Worm (Caenorhabditis elegans) whole organism, early embryonic: Measurements from ENCODE around the gene R151.8.

Experiments
- B0310.2 ChIP-seq: sonication (generic microtip); optimal IDR thresholded peaks from 2 replicates; lab custom pipeline; 2016; ENCODE audit warnings: mild to moderate bottlenecking, missing genetic modification characterization, missing compliant biosample characterization
- F13C5.2 ChIP-seq: sonication (generic microtip); optimal IDR thresholded peaks from 2 replicates; lab custom pipeline; 2017; ENCODE audit warnings: mild to moderate bottlenecking, missing genetic modification characterization, inconsistent platforms, missing compliant biosample characterization
- aly-1 ChIP-seq: sonication (generic microtip); optimal IDR thresholded peaks from 2 replicates; lab custom pipeline; 2016; ENCODE audit warnings: missing genetic modification characterization, missing compliant biosample characterization
- ama-1 ChIP-seq: fragments of 150-350 bp; optimal IDR thresholded peaks from 2 replicates; lab custom pipeline; 2014
- ceh-13 ChIP-seq: fragments of 200-800 bp; sonication (Bioruptor generic); optimal IDR thresholded peaks from 2 replicates; lab custom pipeline; 2018; ENCODE audit warnings: mild to moderate bottlenecking, missing genetic modification characterization, missing compliant biosample characterization
- ceh-36 ChIP-seq: sonication (generic microtip); optimal IDR thresholded peaks from 2 replicates; lab custom pipeline; 2016; ENCODE audit warnings: missing genetic modification characterization, inconsistent platforms, missing compliant biosample characterization
- ets-7 ChIP-seq: sonication (generic microtip); optimal IDR thresholded peaks from 2 replicates; lab custom pipeline; 2016; ENCODE audit warnings: missing genotype, missing genetic modification characterization, missing compliant biosample characterization
- flt-1 ChIP-seq: fragments of 200-800 bp; sonication (Bioruptor generic); IDR thresholded peaks from 2 replicates; pipeline ENCODE4 v1.3.6; 2022; ENCODE audit warnings: missing genetic modification characterization, missing compliant biosample characterization
- hmbx-1 ChIP-seq: sonication (generic microtip); optimal IDR thresholded peaks from 2 replicates; lab custom pipeline; 2016; ENCODE audit warnings: mild to moderate bottlenecking, missing genetic modification characterization, missing compliant biosample characterization
- hmg-4 ChIP-seq: fragments of 200-800 bp; sonication (Bioruptor generic); optimal IDR thresholded peaks from 2 replicates; lab custom pipeline; 2018; ENCODE audit warnings: mild to moderate bottlenecking, missing genetic modification characterization, missing compliant biosample characterization
- hnd-1 ChIP-seq: sonication (generic microtip); optimal IDR thresholded peaks from 2 replicates; lab custom pipeline; 2016; ENCODE audit warnings: missing genetic modification characterization, missing compliant biosample characterization
- pes-1 ChIP-seq: fragments of 200-800 bp; sonication (Bioruptor generic); IDR thresholded peaks from 2 replicates; pipeline ENCODE4 v1.3.6; 2022; ENCODE audit warnings: missing genetic modification reagents, missing genetic modification characterization, missing compliant biosample characterization
- scrt-1 ChIP-seq: fragments of 200-800 bp; sonication (Bioruptor generic); IDR thresholded peaks from 2 replicates; pipeline ENCODE4 v1.3.6; 2022; ENCODE audit warnings: missing genetic modification characterization, missing compliant biosample characterization
- sea-1 ChIP-seq: fragments of 200-800 bp; sonication (Bioruptor generic); conservative IDR thresholded peaks from 2 replicates; pipeline ENCODE4 v1.3.6; 2022; ENCODE audit warnings: missing genetic modification characterization, missing compliant biosample characterization
- tbx-11 ChIP-seq: fragments of 200-800 bp; sonication (Bioruptor generic); IDR thresholded peaks from 2 replicates; pipeline ENCODE4 v1.3.6; 2022; ENCODE audit warnings: missing genetic modification characterization, missing compliant biosample characterization
- tbx-37 ChIP-seq: fragments of 200-800 bp; sonication (Bioruptor generic); conservative IDR thresholded peaks from 2 replicates; pipeline ENCODE4 v1.3.6; 2022; ENCODE audit warnings: missing genetic modification reagents, missing genetic modification characterization, missing compliant biosample characterization
- tra-4 ChIP-seq: sonication (generic microtip); optimal IDR thresholded peaks from 2 replicates; lab custom pipeline; 2017; ENCODE audit warnings: missing genetic modification characterization, missing compliant biosample characterization

Gene R151.8

DNA sequence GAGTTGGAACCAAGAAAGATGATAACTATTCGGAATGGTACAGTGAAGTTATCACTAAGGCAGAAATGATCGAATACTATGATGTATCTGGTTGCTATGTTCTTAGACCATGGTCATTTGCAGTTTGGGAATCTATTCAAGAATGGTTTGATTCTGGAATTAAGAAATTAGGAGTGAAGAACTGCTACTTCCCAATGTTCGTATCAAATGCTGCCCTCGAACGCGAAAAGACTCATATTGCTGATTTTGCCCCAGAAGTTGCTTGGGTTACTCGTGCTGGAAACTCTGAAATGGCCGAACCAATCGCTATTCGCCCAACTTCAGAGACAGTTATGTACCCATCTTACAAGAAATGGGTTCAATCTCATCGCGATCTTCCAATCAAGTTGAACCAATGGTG is 9.8 kb upstream of the R151.8 start:
- TF ChIP-seq aly-1 (tag; lab: Kevin White, UChicago) (no peak), flt-1 (GFP tag; lab: Robert Waterston, UW) (no peak), hmg-4 (GFP tag; lab: Kevin White, UChicago) (no peak), tbx-11 (GFP tag; lab: Robert Waterston, UW) (no peak), ceh-36 (tag; lab: Kevin White, UChicago) (no peak), hnd-1 (tag; lab: Kevin White, UChicago) (no peak), tbx-37 (no peak), tra-4 (tag; lab: Kevin White, UChicago) (no peak), ets-7 (tag; lab: Kevin White, UChicago) (no peak), pes-1 (no peak), ceh-13 (GFP tag; lab: Kevin White, UChicago) (no peak), ama-1 (lab: Kevin White, UChicago) (no peak), B0310.2 (tag; lab: Kevin White, UChicago) (no peak), F13C5.2 (no peak), hmbx-1 (tag; lab: Kevin White, UChicago) (no peak), scrt-1 (GFP tag; lab: Robert Waterston, UW) (no peak), sea-1 (no peak)

DNA sequence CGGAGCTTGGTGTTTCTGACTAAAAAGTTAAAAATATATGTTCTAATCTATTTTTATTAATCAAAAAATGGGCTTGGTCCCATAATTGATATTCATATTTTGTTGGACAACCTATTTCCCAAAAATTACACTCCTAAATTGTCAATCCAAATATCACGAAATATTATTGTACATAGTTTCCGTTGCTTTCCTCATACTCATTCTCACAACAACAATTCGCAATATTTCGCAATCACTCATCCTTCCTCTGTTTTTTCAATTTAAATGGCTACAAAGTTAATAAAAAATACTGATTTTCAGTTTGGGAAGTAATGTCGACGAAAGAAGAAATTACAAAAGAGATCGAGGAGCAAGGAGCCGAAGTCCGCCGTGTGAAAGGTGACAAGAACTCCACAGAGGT is 9.1 kb upstream of the R151.8 start, which contains the start of gene pars-1:
Gene pars-1 (plus strand): TSS at position 301 of the 400 bp plus-strand sequence.
- no peak for TF ChIP-seq aly-1 (tag; lab: Kevin White, UChicago)
- no peak for TF ChIP-seq pes-1
- no peak for TF ChIP-seq flt-1 (GFP tag; lab: Robert Waterston, UW)
- TF ChIP-seq B0310.2 (tag; lab: Kevin White, UChicago), result no peak
- TF ChIP-seq ets-7 (tag; lab: Kevin White, UChicago), result no peak

ce11 chrIII:7234148-7234547 is 4.6 kb upstream of the R151.8 start, which contains the start of gene ndus-8:
Gene ndus-8, minus strand, starts transcription at chrIII:7234202.
- no peak for TF ChIP-seq hnd-1 (tag; lab: Kevin White, UChicago)
- no peak for TF ChIP-seq tbx-37
- no peak for TF ChIP-seq ceh-36 (tag; lab: Kevin White, UChicago)
- no peak for TF ChIP-seq scrt-1 (GFP tag; lab: Robert Waterston, UW)
- TF ChIP-seq pes-1, result no peak
- TF ChIP-seq flt-1 (GFP tag; lab: Robert Waterston, UW), result no peak
- TF ChIP-seq ceh-13 (GFP tag; lab: Kevin White, UChicago), result no peak
- no peak for TF ChIP-seq F13C5.2
- no peak for TF ChIP-seq tra-4 (tag; lab: Kevin White, UChicago)
- TF ChIP-seq aly-1 (tag; lab: Kevin White, UChicago), result no peak
- TF ChIP-seq tbx-11 (GFP tag; lab: Robert Waterston, UW), result no peak
- no peak for TF ChIP-seq ama-1 (lab: Kevin White, UChicago)
- TF ChIP-seq hmbx-1 (tag; lab: Kevin White, UChicago), result no peak
- TF ChIP-seq ets-7 (tag; lab: Kevin White, UChicago), result no peak
- no peak for TF ChIP-seq sea-1

DNA sequence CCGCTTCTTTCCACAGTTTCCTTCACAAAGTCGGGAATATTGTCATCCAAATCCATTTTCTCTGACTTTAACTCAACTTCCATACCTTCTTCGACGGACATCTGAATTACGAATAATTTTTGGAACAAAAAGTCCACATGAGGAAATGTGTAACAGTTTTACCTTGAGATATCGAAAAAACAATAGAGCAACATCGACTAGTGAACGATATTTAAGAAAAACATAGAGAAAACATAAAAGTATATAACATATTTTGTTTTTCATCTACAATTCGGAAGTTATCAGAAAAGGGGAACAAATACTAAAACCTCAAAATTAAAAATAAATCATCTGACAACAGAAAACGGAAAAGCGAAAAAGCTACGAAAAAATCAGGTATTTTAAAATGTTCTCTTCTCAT is 3.2 kb upstream of the R151.8 start, which contains the start of gene adr-2:
Gene adr-2 (minus strand): TSS at position 101 of the 400 bp plus-strand sequence.
- TF ChIP-seq B0310.2 (tag; lab: Kevin White, UChicago) (no peak), tra-4 (tag; lab: Kevin White, UChicago) (no peak), scrt-1 (GFP tag; lab: Robert Waterston, UW) (no peak), pes-1 (no peak), flt-1 (GFP tag; lab: Robert Waterston, UW) (no peak), hmbx-1 (tag; lab: Kevin White, UChicago) (no peak), ceh-36 (tag; lab: Kevin White, UChicago) (no peak), ets-7 (tag; lab: Kevin White, UChicago) (no peak), F13C5.2 (no peak)

DNA sequence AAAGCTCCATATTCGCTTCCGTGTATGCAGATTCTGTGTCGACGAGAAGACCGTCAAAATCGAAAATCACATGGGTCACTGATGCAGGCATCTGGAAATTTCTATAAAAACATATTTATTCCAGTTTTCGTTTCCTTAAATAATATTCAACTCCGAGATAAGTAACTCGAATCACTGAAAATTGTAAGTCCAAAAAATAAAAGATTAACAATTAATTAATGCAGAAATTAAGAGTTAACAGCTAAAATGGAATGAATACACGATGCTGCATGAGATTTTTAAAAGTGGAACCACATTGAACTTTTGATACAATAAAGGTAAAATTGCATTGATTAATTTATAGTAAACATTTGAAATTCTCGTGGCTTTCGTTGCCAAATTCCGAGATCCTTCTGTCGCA is 1.3 kb upstream of the R151.8 start, which contains the start of gene R151.10:
Gene R151.10 (minus strand): TSS at position 101 of the 400 bp plus-strand sequence.
- TF ChIP-seq ceh-13 (GFP tag; lab: Kevin White, UChicago) (no peak), B0310.2 (tag; lab: Kevin White, UChicago) (no peak), scrt-1 (GFP tag; lab: Robert Waterston, UW) (no peak), ama-1 (lab: Kevin White, UChicago) (no peak), F13C5.2 (no peak), sea-1 (no peak), hmg-4 (GFP tag; lab: Kevin White, UChicago) (no peak), pes-1 (no peak), hmbx-1 (tag; lab: Kevin White, UChicago) (no peak), tbx-11 (GFP tag; lab: Robert Waterston, UW) (no peak), flt-1 (GFP tag; lab: Robert Waterston, UW) (no peak), ets-7 (tag; lab: Kevin White, UChicago) (no peak), tbx-37 (no peak), hnd-1 (tag; lab: Kevin White, UChicago) (no peak), ceh-36 (tag; lab: Kevin White, UChicago) (no peak), aly-1 (tag; lab: Kevin White, UChicago) (no peak)

DNA sequence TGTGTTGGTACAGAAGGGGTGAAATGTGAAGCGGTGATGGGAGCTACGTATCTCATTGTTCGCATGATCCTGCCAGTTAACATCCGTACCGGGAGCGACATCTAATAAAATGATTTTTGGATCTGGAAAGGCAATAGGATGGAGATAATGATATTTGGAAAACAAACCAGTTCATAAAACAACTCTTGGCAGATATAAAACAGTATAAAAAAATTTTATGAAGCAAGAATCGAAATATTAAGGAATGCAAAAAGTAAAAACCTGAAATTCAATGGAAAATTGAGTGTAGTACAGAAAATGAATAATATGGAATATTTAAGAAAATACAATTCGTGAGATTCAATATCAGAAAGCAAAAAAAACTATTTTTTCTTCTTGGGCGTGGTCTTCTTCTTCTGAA is 3.0 kb downstream of the R151.8 start, which contains the start of gene hsp-75:
Gene hsp-75 (minus strand): TSS at position 101 of the 400 bp plus-strand sequence.
- TF ChIP-seq ceh-13 (GFP tag; lab: Kevin White, UChicago), result no peak
- TF ChIP-seq hnd-1 (tag; lab: Kevin White, UChicago), result no peak
- TF ChIP-seq ceh-36 (tag; lab: Kevin White, UChicago), result no peak
- no peak for TF ChIP-seq tra-4 (tag; lab: Kevin White, UChicago)
- no peak for TF ChIP-seq pes-1
- TF ChIP-seq ets-7 (tag; lab: Kevin White, UChicago), result no peak
- no peak for TF ChIP-seq B0310.2 (tag; lab: Kevin White, UChicago)
- no peak for TF ChIP-seq F13C5.2
- no peak for TF ChIP-seq tbx-37
- no peak for TF ChIP-seq ama-1 (lab: Kevin White, UChicago)
- no peak for TF ChIP-seq hmbx-1 (tag; lab: Kevin White, UChicago)
- TF ChIP-seq sea-1, result no peak
- no peak for TF ChIP-seq hmg-4 (GFP tag; lab: Kevin White, UChicago)
- no peak for TF ChIP-seq flt-1 (GFP tag; lab: Robert Waterston, UW)
- TF ChIP-seq scrt-1 (GFP tag; lab: Robert Waterston, UW), result no peak

DNA sequence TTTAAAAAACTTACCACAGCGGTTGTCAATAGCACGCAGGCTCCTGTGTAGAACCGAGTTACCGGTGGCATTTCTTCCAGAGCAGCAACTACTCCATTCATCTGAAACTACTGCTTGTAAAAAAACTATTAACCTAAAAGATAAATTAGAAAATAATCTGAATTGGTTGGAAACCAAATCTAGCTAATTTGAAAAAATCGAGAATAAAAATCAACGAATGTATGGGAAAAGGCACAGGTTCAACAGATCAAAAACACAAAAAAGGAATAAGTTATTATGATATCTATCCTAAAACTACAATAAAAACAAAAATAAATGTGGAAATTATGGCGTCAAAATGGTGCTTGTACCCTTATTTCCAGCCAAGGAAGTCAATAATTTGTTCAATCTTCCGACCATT is 6.6 kb downstream of the R151.8 start, which contains the start of gene der-2:
Gene der-2 (minus strand): TSS at position 101 of the 400 bp plus-strand sequence.
- TF ChIP-seq ets-7 (tag; lab: Kevin White, UChicago) (no peak), scrt-1 (GFP tag; lab: Robert Waterston, UW) (no peak), flt-1 (GFP tag; lab: Robert Waterston, UW) (no peak), tbx-37 (no peak), tbx-11 (GFP tag; lab: Robert Waterston, UW) (no peak)
